Worm (Caenorhabditis elegans): ENCODE data around the gene nrde-2.

- TF ChIP-seq dao-5 (tag; optimal IDR thresholded peaks at IDR 0.05) (no peak), him-1 (tag; optimal IDR thresholded peaks at IDR 0.05) (no peak)
Observed at ce11 chrII:10271093-10271492, 23.7 kb upstream of the nrde-2 start, which contains the start of gene F54B3.4.

Measured in whole organism, L4/young adult.